Fruit fly (Drosophila melanogaster) whole organism, embryonic: Measurements from ENCODE around the gene CheB38c.

Experiments used
- BEAF-32 ChIP-seq: fragments of 200-800 bp; sonication (Bioruptor generic); optimal IDR thresholded peaks from 3 replicates; lab custom pipeline; 2017; ENCODE audit warnings: missing biosample characterization, missing genetic modification characterization, mild to moderate bottlenecking, moderate library complexity, missing genetic modification reagents
- Blimp-1 ChIP-seq: fragments of 200-800 bp; sonication (Bioruptor generic); optimal IDR thresholded peaks from 3 replicates; lab custom pipeline; 2018; ENCODE audit warnings: missing biosample characterization, missing genetic modification characterization, mild to moderate bottlenecking, moderate library complexity, missing genetic modification reagents
- BtbVII ChIP-seq: fragments of 200-800 bp; sonication (Bioruptor generic); optimal IDR thresholded peaks from 3 replicates; lab custom pipeline; 2017; ENCODE audit warnings: missing biosample characterization, mild to moderate bottlenecking, missing genetic modification characterization
- C15 ChIP-seq: fragments of 200-800 bp; sonication (Bioruptor generic); IDR thresholded peaks from 3 replicates; pipeline ENCODE4 v1.3.6; 2022; ENCODE audit warnings: missing biosample characterization, missing genetic modification characterization
- CG10366 ChIP-seq: fragments of 200-800 bp; sonication (Bioruptor generic); IDR thresholded peaks from 2 replicates; pipeline ENCODE4 v1.3.6; 2022; ENCODE audit warnings: missing biosample characterization, missing genetic modification characterization
- CG10543 ChIP-seq: fragments of 200-800 bp; sonication (Bioruptor generic); optimal IDR thresholded peaks from 3 replicates; lab custom pipeline; 2017; ENCODE audit warnings: missing biosample characterization, mild to moderate bottlenecking, missing genetic modification characterization, moderate library complexity
- CG10979 ChIP-seq: fragments of 200-800 bp; sonication (Bioruptor generic); optimal IDR thresholded peaks from 2 replicates; lab custom pipeline; 2018; ENCODE audit warnings: missing biosample characterization, mild to moderate bottlenecking, missing genetic modification characterization, moderate library complexity
- CG11093 ChIP-seq: fragments of 200-800 bp; sonication (Bioruptor generic); IDR thresholded peaks from 3 replicates; pipeline ENCODE4 v1.3.6; 2022; ENCODE audit warnings: missing biosample characterization, missing genetic modification characterization
- CG11504 ChIP-seq: fragments of 200-800 bp; sonication (Bioruptor generic); optimal IDR thresholded peaks from 3 replicates; lab custom pipeline; 2019; ENCODE audit warnings: missing biosample characterization, mild to moderate bottlenecking, missing genetic modification characterization, moderate library complexity
- CG13424 ChIP-seq: fragments of 200-800 bp; sonication (Bioruptor generic); optimal IDR thresholded peaks from 2 replicates; lab custom pipeline; 2019; ENCODE audit warnings: missing biosample characterization, mild to moderate bottlenecking, missing genetic modification characterization, moderate library complexity
- CG1602 ChIP-seq: fragments of 200-800 bp; sonication (Bioruptor generic); optimal IDR thresholded peaks from 3 replicates; lab custom pipeline; 2016; ENCODE audit warnings: missing biosample characterization, missing genetic modification characterization
- CG17568 ChIP-seq: fragments of 200-800 bp; sonication (Bioruptor generic); optimal IDR thresholded peaks from 2 replicates; lab custom pipeline; 2018; ENCODE audit warnings: missing biosample characterization, mild to moderate bottlenecking, missing genetic modification characterization, moderate library complexity
- CG17829 ChIP-seq: fragments of 200-800 bp; optimal IDR thresholded peaks from 2 replicates; lab custom pipeline; 2019; ENCODE audit warnings: missing biosample characterization, mild to moderate bottlenecking, missing genetic modification characterization, moderate library complexity
- CG18619 ChIP-seq: fragments of 200-800 bp; sonication (Bioruptor generic); optimal IDR thresholded peaks from 3 replicates; lab custom pipeline; 2017; ENCODE audit warnings: missing biosample characterization, mild to moderate bottlenecking, missing genetic modification characterization
- CG2712 ChIP-seq: fragments of 200-800 bp; optimal IDR thresholded peaks from 3 replicates; lab custom pipeline; 2019; ENCODE audit warnings: missing biosample characterization, mild to moderate bottlenecking, missing genetic modification characterization, moderate library complexity
- CG3281 ChIP-seq: fragments of 200-800 bp; sonication (Bioruptor generic); optimal IDR thresholded peaks from 3 replicates; lab custom pipeline; 2017; ENCODE audit warnings: missing biosample characterization, mild to moderate bottlenecking, missing genetic modification characterization
- CG4328 ChIP-seq: fragments of 200-800 bp; sonication (Bioruptor generic); optimal IDR thresholded peaks from 3 replicates; lab custom pipeline; 2017; ENCODE audit warnings: missing biosample characterization, missing genetic modification reagents, missing genetic modification characterization
- CG4360 ChIP-seq: fragments of 200-800 bp; sonication (Bioruptor generic); IDR thresholded peaks from 2 replicates; pipeline ENCODE4 v1.3.6; 2022; ENCODE audit warnings: missing biosample characterization, missing genetic modification characterization
- CG6813 ChIP-seq: fragments of 200-800 bp; sonication (Bioruptor generic); optimal IDR thresholded peaks from 2 replicates; lab custom pipeline; 2017; ENCODE audit warnings: missing biosample characterization, missing genetic modification characterization, mild to moderate bottlenecking, moderate library complexity, missing genetic modification reagents
- CG8290 ChIP-seq, 3 experiments: fragments of 200-800 bp; sonication (Bioruptor generic); optimal IDR thresholded peaks; 2 replicates each; lab custom pipeline; 2016 to 2019; ENCODE audit warnings: missing biosample characterization in 3 of 3, missing genetic modification characterization in 3 of 3, mild to moderate bottlenecking in 2 of 3, moderate library complexity in 1 of 3
- CG9817 ChIP-seq: fragments of 200-800 bp; sonication (Bioruptor generic); optimal IDR thresholded peaks from 2 replicates; lab custom pipeline; 2018; ENCODE audit warnings: missing biosample characterization, mild to moderate bottlenecking, missing genetic modification characterization, moderate library complexity
- Camta ChIP-seq: fragments of 200-800 bp; sonication (Bioruptor generic); optimal IDR thresholded peaks from 2 replicates; lab custom pipeline; 2016; ENCODE audit warnings: missing biosample characterization, missing genetic modification characterization
- Dek ChIP-seq: fragments of 200-800 bp; sonication (Bioruptor generic); optimal IDR thresholded peaks from 3 replicates; lab custom pipeline; 2019; ENCODE audit warnings: missing biosample characterization, mild to moderate bottlenecking, missing genetic modification characterization, moderate library complexity
- Drgx ChIP-seq: fragments of 200-800 bp; sonication (Bioruptor generic); IDR thresholded peaks from 2 replicates; pipeline ENCODE4 v1.3.6; 2022; ENCODE audit warnings: missing biosample characterization, missing genetic modification characterization
- Eip74EF ChIP-seq, 2 experiments: fragments of 200-800 bp in 1 of 2; fragments of >200 bp in 1 of 2; sonication (Bioruptor generic) in 1 of 2; optimal IDR thresholded peaks; 2 replicates each; lab custom pipeline; 2017 to 2019; ENCODE audit warnings: missing biosample characterization in 2 of 2, missing genetic modification characterization in 2 of 2, mild to moderate bottlenecking in 1 of 2, moderate library complexity in 1 of 2
- Fer1 ChIP-seq: fragments of 200-800 bp; sonication (Bioruptor generic); optimal IDR thresholded peaks from 2 replicates; lab custom pipeline; 2017; ENCODE audit warnings: missing biosample characterization, mild to moderate bottlenecking, missing genetic modification characterization
- HLH3B ChIP-seq: fragments of 200-800 bp; sonication (Bioruptor generic); IDR thresholded peaks from 2 replicates; pipeline ENCODE4 v1.3.6; 2022; ENCODE audit warnings: missing biosample characterization, missing genetic modification characterization
- Hr39 ChIP-seq: fragments of >200 bp; optimal IDR thresholded peaks from 2 replicates; lab custom pipeline; 2017
- Med ChIP-seq: fragments of 200-800 bp; sonication (Bioruptor generic); peaks from one replicate; lab custom pipeline; 2016; ENCODE audit warnings: missing biosample characterization, missing genetic modification characterization, mild to moderate bottlenecking, inconsistent platforms, moderate library complexity
- Meics ChIP-seq: fragments of 200-800 bp; sonication (Bioruptor generic); optimal IDR thresholded peaks from 2 replicates; lab custom pipeline; 2017; ENCODE audit warnings: missing biosample characterization, mild to moderate bottlenecking, missing genetic modification characterization
- Nf-YC ChIP-seq: fragments of 200-800 bp; optimal IDR thresholded peaks from 3 replicates; lab custom pipeline; 2019; ENCODE audit warnings: missing biosample characterization, mild to moderate bottlenecking, missing genetic modification characterization, moderate library complexity
- Ssrp ChIP-seq: fragments of 200-800 bp; sonication (Bioruptor generic); optimal IDR thresholded peaks from 2 replicates; lab custom pipeline; 2018; ENCODE audit warnings: missing biosample characterization, mild to moderate bottlenecking, missing genetic modification characterization, moderate library complexity
- Xrp1 ChIP-seq: fragments of 200-800 bp; sonication (Bioruptor generic); IDR thresholded peaks from 2 replicates; pipeline ENCODE4 v1.3.6; 2022; ENCODE audit warnings: missing biosample characterization, missing genetic modification characterization
- cg ChIP-seq: fragments of 200-800 bp; sonication (Bioruptor generic); optimal IDR thresholded peaks from 3 replicates; lab custom pipeline; 2019; ENCODE audit warnings: missing biosample characterization, mild to moderate bottlenecking, missing genetic modification characterization, moderate library complexity
- dm ChIP-seq: fragments of 200-800 bp; sonication (Bioruptor generic); optimal IDR thresholded peaks from 3 replicates; lab custom pipeline; 2016; ENCODE audit warnings: missing biosample characterization, missing genetic modification characterization
- dmrt99B ChIP-seq: fragments of 200-800 bp; sonication (Bioruptor generic); optimal IDR thresholded peaks from 2 replicates; lab custom pipeline; 2018; ENCODE audit warnings: missing biosample characterization, mild to moderate bottlenecking, missing genetic modification characterization, moderate library complexity
- fd102C ChIP-seq: fragments of 200-800 bp; sonication (Bioruptor generic); optimal IDR thresholded peaks from 2 replicates; lab custom pipeline; 2018; ENCODE audit warnings: missing biosample characterization, mild to moderate bottlenecking, missing genetic modification characterization, moderate library complexity
- kni ChIP-seq: fragments of 200-800 bp; sonication (Bioruptor generic); optimal IDR thresholded peaks from 3 replicates; lab custom pipeline; 2017; ENCODE audit warnings: mild to moderate bottlenecking, missing biosample characterization, missing genetic modification reagents, missing genetic modification characterization
- nmo ChIP-seq: fragments of 200-800 bp; sonication (Bioruptor generic); optimal IDR thresholded peaks from 2 replicates; lab custom pipeline; 2018; ENCODE audit warnings: missing biosample characterization, mild to moderate bottlenecking, missing genetic modification characterization, moderate library complexity
- ranshi ChIP-seq: fragments of 200-800 bp; sonication (Bioruptor generic); IDR thresholded peaks from 2 replicates; pipeline ENCODE4 v1.3.6; 2022; ENCODE audit warnings: missing biosample characterization, missing genetic modification characterization
- sqz ChIP-seq: fragments of 200-800 bp; sonication (Bioruptor generic); optimal IDR thresholded peaks from 3 replicates; lab custom pipeline; 2018; ENCODE audit warnings: missing biosample characterization, mild to moderate bottlenecking, missing genetic modification characterization
- sug ChIP-seq: fragments of 200-800 bp; optimal IDR thresholded peaks from 2 replicates; lab custom pipeline; 2019; ENCODE audit warnings: missing biosample characterization, mild to moderate bottlenecking, missing genetic modification characterization, moderate library complexity
- tgo ChIP-seq: fragments of 200-800 bp; sonication (Bioruptor generic); IDR thresholded peaks from 3 replicates; pipeline ENCODE4 v1.3.6; 2022; ENCODE audit warnings: missing biosample characterization, missing genetic modification characterization
- trem ChIP-seq: fragments of 200-800 bp; optimal IDR thresholded peaks from 3 replicates; lab custom pipeline; 2019; ENCODE audit warnings: missing biosample characterization, mild to moderate bottlenecking, missing genetic modification characterization, moderate library complexity
- unpg ChIP-seq: fragments of 200-800 bp; sonication (Bioruptor generic); optimal IDR thresholded peaks from 3 replicates; lab custom pipeline; 2018; ENCODE audit warnings: missing biosample characterization, mild to moderate bottlenecking, missing genetic modification characterization, moderate library complexity
- usp ChIP-seq: fragments of >200 bp; optimal IDR thresholded peaks from 2 replicates; lab custom pipeline; 2017; ENCODE audit warnings: missing biosample characterization, missing genetic modification characterization
- wek ChIP-seq: fragments of 200-800 bp; sonication (Bioruptor generic); optimal IDR thresholded peaks from 3 replicates; lab custom pipeline; 2018; ENCODE audit warnings: missing biosample characterization, mild to moderate bottlenecking, missing genetic modification characterization, moderate library complexity
- z ChIP-seq: fragments of 200-800 bp; sonication (Bioruptor generic); IDR thresholded peaks from 3 replicates; pipeline ENCODE4 v1.3.6; 2022; ENCODE audit warnings: missing biosample characterization, missing genetic modification characterization

The CheB38c gene

dm6 chr2L:20811039-20811652 is 9.5 kb downstream of the CheB38c start (continued):
- TF ChIP-seq nmo (GFP tag; lab: Kevin White, UChicago) (peak; percentile 58), C15 (no peak), tgo (GFP tag; lab: Robert Waterston, UW) (peak; percentile 17; the same call in 1 of the 3 replicates), ranshi (0 out of 2 replicates have a peak, but pooled peaks have one; percentile 27), CG17568 (GFP tag; lab: Kevin White, UChicago) (peak; percentile 34), Xrp1 (GFP tag; lab: Robert Waterston, UW) (peak; percentile 51; the same call in 1 of the 2 replicates), wek (peak; percentile 45), sug (tag; lab: Kevin White, UChicago) (no peak), CG8290 (GFP tag; optimal IDR thresholded peaks at IDR 0.05; lab: Kevin White, UChicago) (no peak), CG8290 (tag; optimal IDR thresholded peaks at IDR 0.05; lab: Kevin White, UChicago) (no peak), Eip74EF (GFP tag; optimal IDR thresholded peaks at IDR 0.05; lab: Kevin White, UChicago) (peak in 1 of 2 experiments; percentile 84), Med (GFP tag; lab: Kevin White, UChicago) (peak; percentile 78), CG2712 (tag; lab: Kevin White, UChicago) (peak; percentile 57), CG4360 (no peak), fd102C (GFP tag; lab: Kevin White, UChicago) (no peak), HLH3B (peak; percentile 39; the same call in 1 of the 2 replicates), Camta (GFP tag; lab: Kevin White, UChicago) (peak; percentile 9), usp (GFP tag; lab: Kevin White, UChicago) (no peak), CG11504 (tag; lab: Kevin White, UChicago) (peak; percentile 59), BEAF-32 (no peak), Hr39 (lab: Kevin White, UChicago) (no peak), CG6813 (peak; percentile 31), trem (tag; lab: Kevin White, UChicago) (no peak), BtbVII (GFP tag; lab: Kevin White, UChicago) (peak; percentile 46), Blimp-1 (GFP tag; lab: Kevin White, UChicago) (peak; percentile 68), CG4328 (no peak), dmrt99B (peak; percentile 83), cg (GFP tag; lab: Kevin White, UChicago) (no peak), Meics (peak; percentile 39), kni (GFP tag; lab: Kevin White, UChicago) (peak; percentile 55), Dek (tag; lab: Kevin White, UChicago) (no peak), Drgx (GFP tag; lab: Robert Waterston, UW) (peak; percentile 87), CG10366 (GFP tag; lab: Robert Waterston, UW) (peak; percentile 54; the same call in 1 of the 2 replicates), CG11093 (peak; percentile 36; the same call in 1 of the 3 replicates), CG13424 (tag; lab: Kevin White, UChicago) (peak; percentile 55), unpg (GFP tag; lab: Kevin White, UChicago) (peak; percentile 58), CG3281 (GFP tag; lab: Kevin White, UChicago) (peak; percentile 18), Nf-YC (peak; percentile 13), dm (no peak), CG1602 (GFP tag; lab: Kevin White, UChicago) (peak; percentile 21), CG10979 (peak; percentile 29), CG9817 (tag; lab: Kevin White, UChicago) (peak; percentile 24), sqz (peak; percentile 24), Fer1 (GFP tag; lab: Kevin White, UChicago) (peak; percentile 61), z (no peak), Ssrp (tag; lab: Kevin White, UChicago) (peak; percentile 46), CG18619 (GFP tag; lab: Kevin White, UChicago) (no peak), CG10543 (GFP tag; lab: Kevin White, UChicago) (peak; percentile 31), CG17829 (peak; percentile 29)
